Worm (Caenorhabditis elegans) whole organism, mixed stage, embryonic: Measurements from ENCODE around the gene sru-42.
A peak's percentile ranks its signal among the peaks of the same experiment; 100 is the strongest.
"Not testable (repeated sequence)": the region's sequence is repeated elsewhere in the genome, so short reads cannot be mapped to it uniquely, and the experiment has no call there.

Experiments used
- M03D4.4 ChIP-seq: sonication (generic microtip); optimal IDR thresholded peaks from 2 replicates; lab custom pipeline; 2017; ENCODE audit warnings: mild to moderate bottlenecking, missing genetic modification characterization, missing compliant biosample characterization
- bed-3 ChIP-seq: fragments of 200-800 bp; sonication (Bioruptor generic); optimal IDR thresholded peaks from 3 replicates; lab custom pipeline; 2018; ENCODE audit warnings: mild to moderate bottlenecking, missing genetic modification characterization, moderate library complexity, missing compliant biosample characterization
- ceh-43 ChIP-seq: fragments of 200-800 bp; sonication (Bioruptor generic); optimal IDR thresholded peaks from 2 replicates; lab custom pipeline; 2018; ENCODE audit warnings: mild to moderate bottlenecking, missing genetic modification characterization, moderate library complexity, missing compliant biosample characterization
- ceh-83 ChIP-seq: fragments of 200-800 bp; sonication (Bioruptor generic); optimal IDR thresholded peaks from 2 replicates; lab custom pipeline; 2018; ENCODE audit warnings: mild to moderate bottlenecking, missing genetic modification characterization, missing compliant biosample characterization
- ces-1 ChIP-seq: fragments of 150-350 bp; optimal IDR thresholded peaks from 2 replicates; lab custom pipeline; 2014; ENCODE audit warnings: missing biosample characterization, missing genetic modification reagents, missing genetic modification characterization
- drap-1 ChIP-seq: fragments of 200-800 bp; sonication (Bioruptor generic); optimal IDR thresholded peaks from 3 replicates; lab custom pipeline; 2018; ENCODE audit warnings: mild to moderate bottlenecking, missing genetic modification characterization, missing compliant biosample characterization
- elt-1 ChIP-seq: sonication (generic microtip); optimal IDR thresholded peaks from 2 replicates; lab custom pipeline; 2017; ENCODE audit warnings: missing genetic modification characterization, mild to moderate bottlenecking, missing compliant biosample characterization, antibody characterized with exemption, moderate library complexity, borderline replicate concordance; ENCODE audit not compliant: insufficient read depth
- elt-3 ChIP-seq: fragments of 150-350 bp; optimal IDR thresholded peaks from 2 replicates; lab custom pipeline; 2014; ENCODE audit warnings: missing biosample characterization, missing genetic modification characterization
- flh-1 ChIP-seq: fragments of 200-800 bp; sonication (Bioruptor generic); optimal IDR thresholded peaks from 2 replicates; lab custom pipeline; 2018; ENCODE audit warnings: mild to moderate bottlenecking, missing genetic modification characterization, moderate library complexity, missing compliant biosample characterization
- ham-2 ChIP-seq: fragments of 200-800 bp; sonication (Bioruptor generic); optimal IDR thresholded peaks from 2 replicates; lab custom pipeline; 2018; ENCODE audit warnings: mild to moderate bottlenecking, missing genetic modification characterization, missing compliant biosample characterization
- hlh-1 ChIP-seq: fragments of 150-350 bp; optimal IDR thresholded peaks from 2 replicates; lab custom pipeline; 2014; ENCODE audit warnings: missing biosample characterization, missing genetic modification reagents, missing genetic modification characterization
- lin-13 ChIP-seq: fragments of 150-350 bp; optimal IDR thresholded peaks from 2 replicates; lab custom pipeline; 2014; ENCODE audit warnings: missing biosample characterization, missing genetic modification characterization
- lin-32 ChIP-seq: fragments of 200-800 bp; sonication (Bioruptor generic); optimal IDR thresholded peaks from 2 replicates; lab custom pipeline; 2018; ENCODE audit warnings: mild to moderate bottlenecking, missing genetic modification characterization, missing compliant biosample characterization
- lsy-2 ChIP-seq: fragments of 150-350 bp; optimal IDR thresholded peaks from 2 replicates; lab custom pipeline; 2014; ENCODE audit warnings: missing biosample characterization, missing genetic modification characterization
- mab-5 ChIP-seq: fragments of 150-350 bp; optimal IDR thresholded peaks from 2 replicates; lab custom pipeline; 2014; ENCODE audit warnings: missing biosample characterization, missing genetic modification characterization
- mep-1 ChIP-seq: fragments of 150-350 bp; optimal IDR thresholded peaks from 2 replicates; lab custom pipeline; 2017; ENCODE audit warnings: missing biosample characterization, missing genetic modification reagents, missing genetic modification characterization, inconsistent platforms
- nhr-2 ChIP-seq: fragments of 150-350 bp; optimal IDR thresholded peaks from 2 replicates; lab custom pipeline; 2014; ENCODE audit warnings: missing biosample characterization, missing genetic modification characterization
- nhr-237 ChIP-seq: fragments of 150-350 bp; optimal IDR thresholded peaks from 2 replicates; lab custom pipeline; 2014; ENCODE audit warnings: missing biosample characterization, missing genetic modification characterization
- nhr-28 ChIP-seq: fragments of 150-350 bp; optimal IDR thresholded peaks from 2 replicates; lab custom pipeline; 2014; ENCODE audit warnings: missing biosample characterization, missing genetic modification characterization
- nhr-76 ChIP-seq: sonication (generic microtip); optimal IDR thresholded peaks from 2 replicates; lab custom pipeline; 2017; ENCODE audit warnings: missing biosample characterization, missing genetic modification characterization
- pha-4 ChIP-seq: fragments of 150-350 bp; optimal IDR thresholded peaks from 2 replicates; lab custom pipeline; 2018; ENCODE audit warnings: missing biosample characterization, missing genetic modification reagents, missing genetic modification characterization
- sem-2 ChIP-seq: fragments of 200-800 bp; sonication (Bioruptor generic); optimal IDR thresholded peaks from 2 replicates; lab custom pipeline; 2018; ENCODE audit warnings: mild to moderate bottlenecking, missing genetic modification characterization, missing compliant biosample characterization
- snpc-4 ChIP-seq: fragments of 150-350 bp; optimal IDR thresholded peaks from 2 replicates; lab custom pipeline; 2014; ENCODE audit warnings: missing biosample characterization, missing genetic modification characterization
- unc-120 ChIP-seq: sonication (generic microtip); optimal IDR thresholded peaks from 2 replicates; lab custom pipeline; 2017; ENCODE audit warnings: missing genetic modification characterization, missing compliant biosample characterization; ENCODE audit not compliant: poor library complexity, severe bottlenecking
- zip-8 ChIP-seq: fragments of 150-350 bp; optimal IDR thresholded peaks from 2 replicates; lab custom pipeline; 2014; ENCODE audit warnings: missing biosample characterization, missing genetic modification characterization
- ztf-11 ChIP-seq: fragments of 150-350 bp; optimal IDR thresholded peaks from 2 replicates; lab custom pipeline; 2014; ENCODE audit warnings: missing biosample characterization, missing genetic modification characterization

The sru-42 gene

DNA sequence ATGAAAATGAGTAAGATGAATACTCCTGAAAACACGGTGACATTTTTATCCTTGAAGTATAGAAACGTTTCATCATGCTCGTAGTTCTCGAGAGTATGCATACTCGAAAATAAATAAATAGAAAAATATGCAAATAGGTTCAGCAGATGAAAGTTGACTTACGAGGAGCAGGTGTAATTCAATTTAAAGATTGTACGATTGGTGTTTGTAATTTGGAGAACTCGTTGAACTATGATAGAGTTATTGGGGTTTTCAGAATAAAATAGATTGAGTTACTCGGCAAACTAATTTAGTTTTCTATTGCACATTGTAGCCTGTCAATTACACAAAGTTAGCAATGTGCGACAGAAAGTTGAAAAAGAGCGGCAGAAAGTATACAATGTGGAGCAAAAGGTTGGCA lies 11.4 kb upstream of the sru-42 start, which contains the start of gene srz-44:
srz-44 (minus strand) TSS at position 101 of the 400 bp plus-strand sequence.
- TF ChIP-seq M03D4.4: no peak
- peak; percentile 13 for TF ChIP-seq ces-1

DNA sequence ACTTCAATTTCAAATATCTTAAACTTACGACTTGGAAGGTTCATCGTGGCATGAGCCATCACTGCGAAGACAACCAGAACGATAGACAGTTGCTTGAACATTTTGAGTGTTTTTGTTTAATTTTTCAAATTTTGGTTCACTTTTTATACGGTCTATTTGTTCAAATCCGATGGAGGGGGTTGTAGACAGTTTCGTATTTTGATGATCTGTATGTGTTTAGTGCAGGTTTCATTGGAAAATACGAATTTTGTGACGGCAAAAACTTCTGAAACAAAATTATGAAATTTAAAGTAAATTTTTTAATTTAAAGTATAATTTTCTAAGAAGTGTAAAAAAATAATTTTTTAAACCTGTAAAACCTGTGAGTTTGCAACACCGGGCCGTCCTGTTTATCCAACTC lies 7.1 kb upstream of the sru-42 start, which contains the start of gene C55A1.4:
C55A1.4 (minus strand) TSS at position 101 of the 400 bp plus-strand sequence.
- TF ChIP-seq pha-4 (tag; lab: Kevin White, UChicago); ztf-11 (tag; lab: Kevin White, UChicago); bed-3 (GFP tag; lab: Kevin White, UChicago): not testable (repeated sequence)

- TF ChIP-seq lin-32: no peak
- TF ChIP-seq hlh-1 (tag; lab: Kevin White, UChicago): no peak
- no peak for TF ChIP-seq lin-13
- no peak for TF ChIP-seq pha-4 (tag; lab: Kevin White, UChicago)
Observed at ce11 chrV:15644575-15644974, 5.7 kb upstream of the sru-42 start, which contains the start of gene str-23. str-23 (plus strand) TSS chrV:15644875.

DNA sequence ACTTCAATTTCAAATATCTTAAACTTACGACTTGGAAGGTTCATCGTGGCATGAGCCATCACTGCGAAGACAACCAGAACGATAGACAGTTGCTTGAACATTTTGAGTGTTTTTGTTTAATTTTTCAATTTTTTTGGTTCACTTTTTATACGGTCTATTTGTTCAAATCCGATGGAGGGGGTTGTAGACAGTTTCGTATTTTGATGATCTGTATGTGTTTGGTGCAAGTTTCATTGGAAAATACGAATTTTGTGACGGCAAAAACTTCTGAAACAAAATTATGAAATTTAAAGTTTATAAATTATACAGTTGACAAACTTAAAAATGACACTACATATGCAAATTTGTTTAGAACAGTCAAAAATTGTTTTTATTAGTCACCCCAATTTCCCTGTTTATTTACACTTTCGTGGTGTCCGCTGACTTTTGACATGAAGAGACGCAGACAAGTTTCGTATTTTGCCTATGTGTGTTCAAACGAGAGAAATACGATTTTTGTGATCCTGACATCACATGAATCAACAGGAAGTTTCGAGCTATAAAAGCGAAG lies 2.7 kb upstream of the sru-42 start, which contains the start of the genes C55A1.7 and C55A1.6:
C55A1.7 (minus strand) TSS at position 101 of the 550 bp plus-strand sequence.
C55A1.6 (plus strand) TSS at position 500 of the 550 bp plus-strand sequence.
- peak; percentile 10 for TF ChIP-seq pha-4 (tag; lab: Kevin White, UChicago)

- no peak for TF ChIP-seq nhr-28 (tag; lab: Kevin White, UChicago)
Observed at ce11 chrV:15652147-15652546, 1.9 kb downstream of the sru-42 start.

ce11 chrV:15654124-15654523 lies 3.9 kb downstream of the sru-42 start, which contains the start of gene F53E4.2:
F53E4.2 (plus strand) TSS chrV:15654424.
- TF ChIP-seq drap-1 (no peak), lin-13 (no peak), elt-1 (no peak), mep-1 (tag; lab: Kevin White, UChicago) (no peak)

- peak; percentile 91 for TF ChIP-seq hlh-1 (tag; lab: Kevin White, UChicago)
- TF ChIP-seq mab-5 (tag; lab: Kevin White, UChicago): no peak
Observed at ce11 chrV:15658262-15659060, 8.2 kb downstream of the sru-42 start.

- TF ChIP-seq ham-2 (peak; percentile 43), elt-1 (peak; percentile 94), ces-1 (no peak)
Observed at ce11 chrV:15661003-15661402, 10.7 kb downstream of the sru-42 start.

- TF ChIP-seq ceh-43 (GFP tag; lab: Kevin White, UChicago) (no peak), lin-13 (no peak), sem-2 (GFP tag; lab: Kevin White, UChicago) (no peak), unc-120 (tag; lab: Kevin White, UChicago) (no peak), nhr-76 (tag; lab: Kevin White, UChicago) (no peak), M03D4.4 (no peak), zip-8 (tag; lab: Kevin White, UChicago) (no peak), ceh-83 (GFP tag; lab: Kevin White, UChicago) (no peak), flh-1 (GFP tag; lab: Kevin White, UChicago) (no peak), snpc-4 (no peak), ham-2 (no peak), nhr-2 (tag; lab: Kevin White, UChicago) (no peak), nhr-237 (tag; lab: Kevin White, UChicago) (no peak), elt-3 (no peak), lsy-2 (no peak)
Observed at ce11 chrV:15661580-15661979, 11.3 kb downstream of the sru-42 start.
